Fruit fly (Drosophila melanogaster): ENCODE data around the gene fabp.

The fabp gene

dm6 chr3R:11581340-11582252, 14.7 kb upstream of the fabp start, which contains the start of gene wkd (continued):
- no peak for TF ChIP-seq CG17359 (tag; optimal IDR thresholded peaks at IDR 0.05)
- TF ChIP-seq gce (GFP tag; IDR thresholded peaks at IDR 0.05), result no peak
- TF ChIP-seq jing (GFP tag; optimal IDR thresholded peaks at IDR 0.05), result no peak
- no peak for TF ChIP-seq CG13894 (tag; optimal IDR thresholded peaks at IDR 0.05)
- no peak for TF ChIP-seq CG18011 (GFP tag; optimal IDR thresholded peaks at IDR 0.05)
- no peak for TF ChIP-seq CG17568 (GFP tag; optimal IDR thresholded peaks at IDR 0.05)
- no peak for TF ChIP-seq CG1792 (GFP tag; optimal IDR thresholded peaks at IDR 0.05)
- TF ChIP-seq salm (tag; optimal IDR thresholded peaks at IDR 0.05), result no peak
- no peak for TF ChIP-seq abd-A (tag; optimal IDR thresholded peaks at IDR 0.05)
- no peak for TF ChIP-seq ase (GFP tag; IDR thresholded peaks at IDR 0.05)
- TF ChIP-seq sna (GFP tag; IDR thresholded peaks at IDR 0.05; ENCODE audit: partially characterized antibody), result peak; percentile 81
- no peak for TF ChIP-seq Neu2 (GFP tag; optimal IDR thresholded peaks at IDR 0.05; ENCODE audit: borderline replicate concordance)
- no peak for TF ChIP-seq en (GFP tag; optimal IDR thresholded peaks at IDR 0.05)
- TF ChIP-seq Rx (GFP tag; IDR thresholded peaks at IDR 0.05), result no peak
- TF ChIP-seq CG9876 (GFP tag; optimal IDR thresholded peaks at IDR 0.05), result no peak
- TF ChIP-seq Ets65A (GFP tag), result peak; percentile 90
- no peak for TF ChIP-seq Fer2 (tag; optimal IDR thresholded peaks at IDR 0.05)
- TF ChIP-seq hkb (optimal IDR thresholded peaks at IDR 0.05), result no peak
- TF ChIP-seq hkb (GFP tag; IDR thresholded peaks at IDR 0.05), result peak; percentile 32; the same call in 1 of the 2 replicates
- no peak for TF ChIP-seq CG12104 (GFP tag; optimal IDR thresholded peaks at IDR 0.05)
- no peak for TF ChIP-seq pan (optimal IDR thresholded peaks at IDR 0.05)
- TF ChIP-seq pan (GFP tag; optimal IDR thresholded peaks at IDR 0.05 in 1 of 2, IDR thresholded peaks at IDR 0.05 in 1 of 2), result no peak
- peak; percentile 83 for TF ChIP-seq YL-1 (GFP tag; optimal IDR thresholded peaks at IDR 0.05)
- TF ChIP-seq Dll (GFP tag; IDR thresholded peaks at IDR 0.05; ENCODE audit: partially characterized antibody), result peak; percentile 87
- peak; percentile 94 for TF ChIP-seq CG13287 (GFP tag; IDR thresholded peaks at IDR 0.05; ENCODE audit: partially characterized antibody)
- peak; percentile 1 for TF ChIP-seq HLH54F (GFP tag; optimal IDR thresholded peaks at IDR 0.05)
- no peak for TF ChIP-seq CG16863 (GFP tag; optimal IDR thresholded peaks at IDR 0.05)
- no peak for TF ChIP-seq Dfd (GFP tag; optimal IDR thresholded peaks at IDR 0.05)
- TF ChIP-seq PHDP (tag; optimal IDR thresholded peaks at IDR 0.05), result no peak
- TF ChIP-seq CG4424 (GFP tag; optimal IDR thresholded peaks at IDR 0.05), result no peak
- no peak for TF ChIP-seq CG1603 (tag; optimal IDR thresholded peaks at IDR 0.05)
- no peak for TF ChIP-seq sqz (GFP tag; optimal IDR thresholded peaks at IDR 0.05)
- TF ChIP-seq CG8388 (GFP tag; optimal IDR thresholded peaks at IDR 0.05), result no peak
- peak in 1 of 2 experiments; percentile 61 for TF ChIP-seq Trl (optimal IDR thresholded peaks at IDR 0.05)
- no peak for TF ChIP-seq Trl (GFP tag; optimal IDR thresholded peaks at IDR 0.05)
- TF ChIP-seq Bdp1 (GFP tag; optimal IDR thresholded peaks at IDR 0.05), result no peak
- no peak for TF ChIP-seq CG3163 (GFP tag; optimal IDR thresholded peaks at IDR 0.05)
- TF ChIP-seq CG7271 (tag; optimal IDR thresholded peaks at IDR 0.05), result no peak
- TF ChIP-seq CG2199 (GFP tag; IDR thresholded peaks at IDR 0.05), result no peak
- TF ChIP-seq D19B (GFP tag; optimal IDR thresholded peaks at IDR 0.05), result no peak
- TF ChIP-seq danr (GFP tag; IDR thresholded peaks at IDR 0.05), result no peak
- peak; percentile 84 for TF ChIP-seq CG34224 (GFP tag; IDR thresholded peaks at IDR 0.05; ENCODE audit: partially characterized antibody)
- no peak for TF ChIP-seq TFAM (GFP tag; optimal IDR thresholded peaks at IDR 0.05)
- TF ChIP-seq Vsx1 (GFP tag; optimal IDR thresholded peaks at IDR 0.05), result no peak
- TF ChIP-seq CG13123 (GFP tag; optimal IDR thresholded peaks at IDR 0.05), result no peak
- no peak for TF ChIP-seq sima (GFP tag; optimal IDR thresholded peaks at IDR 0.05)
- peak; percentile 45 for TF ChIP-seq sd (tag; optimal IDR thresholded peaks at IDR 0.05)
- no peak for TF ChIP-seq tin (GFP tag; optimal IDR thresholded peaks at IDR 0.05)
- peak; percentile 83 for TF ChIP-seq CG16813 (GFP tag; IDR thresholded peaks at IDR 0.05; ENCODE audit: partially characterized antibody)
- TF ChIP-seq NfI (GFP tag; optimal IDR thresholded peaks at IDR 0.05), result no peak
